Fruit fly (Drosophila melanogaster): ENCODE measurements around the gene regucalcin.

- TF ChIP-seq usp (GFP tag; optimal IDR thresholded peaks at IDR 0.05) (no peak), Vsx2 (GFP tag; optimal IDR thresholded peaks at IDR 0.05; ENCODE audit: partially characterized antibody) (no peak), Abd-B (GFP tag; optimal IDR thresholded peaks at IDR 0.05) (no peak), foxo (GFP tag; optimal IDR thresholded peaks at IDR 0.05) (peak in 1 of 2 experiments; percentile 54), Dfd (GFP tag; optimal IDR thresholded peaks at IDR 0.05) (no peak), Dif (GFP tag; optimal IDR thresholded peaks at IDR 0.05; ENCODE audit: partially characterized antibody) (no peak)
These were observed 7.8 kb upstream of the regucalcin start for dm6 chrX:12004395-12004768.
